Fruit fly (Drosophila melanogaster): Measurements from ENCODE around the gene Or7a.

Or7a gene

DNA sequence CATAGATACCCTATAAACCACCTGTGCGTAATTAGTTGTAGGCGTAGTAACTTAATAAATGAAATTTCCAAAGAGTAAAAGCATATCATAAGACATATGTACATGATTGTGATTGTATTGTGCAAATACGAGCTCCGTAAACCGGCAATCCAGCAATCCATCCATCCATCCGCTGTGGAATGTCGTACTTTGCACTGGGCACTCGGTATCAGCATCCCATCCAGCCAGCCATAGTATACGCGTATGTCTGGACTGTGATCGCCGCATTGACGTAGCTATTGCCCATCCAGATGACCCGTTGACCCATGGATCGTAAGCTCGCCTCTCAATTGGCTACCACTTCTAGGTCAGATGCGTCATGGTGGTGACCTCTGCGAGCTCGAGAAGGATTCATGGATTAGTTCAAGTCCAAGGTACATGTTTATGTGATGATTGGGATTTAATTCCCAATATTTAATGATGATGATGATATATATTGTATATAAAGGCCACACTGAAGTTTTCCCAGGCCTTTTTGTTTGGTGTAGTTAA lies 6.5 kb downstream of the Or7a start:
- TF ChIP-seq rgr (GFP tag; optimal IDR thresholded peaks at IDR 0.05) (no peak), fru (GFP tag; optimal IDR thresholded peaks at IDR 0.05) (no peak), woc (GFP tag; optimal IDR thresholded peaks at IDR 0.05) (no peak), Rel (GFP tag; optimal IDR thresholded peaks at IDR 0.05) (no peak), Rel (tag; optimal IDR thresholded peaks at IDR 0.05) (no peak), jim (GFP tag; optimal IDR thresholded peaks at IDR 0.05) (no peak), dsf (GFP tag; optimal IDR thresholded peaks at IDR 0.05; ENCODE audit: borderline replicate concordance) (no peak), Dfd (GFP tag; optimal IDR thresholded peaks at IDR 0.05) (no peak), CrebA (GFP tag; optimal IDR thresholded peaks at IDR 0.05; ENCODE audit: borderline replicate concordance) (no peak), tai (GFP tag; optimal IDR thresholded peaks at IDR 0.05) (no peak), br (GFP tag; optimal IDR thresholded peaks at IDR 0.05) (no peak), brk (GFP tag; optimal IDR thresholded peaks at IDR 0.05) (no peak), sage (GFP tag; optimal IDR thresholded peaks at IDR 0.05) (no peak)

DNA sequence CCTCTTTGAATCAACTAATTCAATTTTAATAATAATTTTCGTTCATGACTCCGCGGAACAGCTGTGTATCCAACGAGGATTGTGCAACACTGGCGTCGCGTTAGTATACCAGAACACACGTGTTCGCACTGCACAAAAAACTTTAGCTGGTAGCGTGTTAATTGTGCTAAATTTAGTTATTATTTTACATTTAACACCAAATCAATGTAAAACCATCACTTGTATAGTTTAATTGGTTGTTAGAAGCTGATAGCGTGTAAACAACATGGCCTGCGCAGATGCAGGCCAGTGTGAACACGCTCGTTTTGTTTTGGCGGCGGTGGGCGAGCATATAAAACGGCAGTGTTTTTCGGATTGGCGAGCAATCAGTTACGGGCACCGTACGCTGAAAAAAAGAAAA lies 8.2 kb downstream of the Or7a start, which contains the start of the genes Traf6 and GIIIspla2:
Traf6 (minus strand) TSS at position 93 of the 400 bp plus-strand sequence.
GIIIspla2 (plus strand) TSS at position 335 of the 400 bp plus-strand sequence.
- TF ChIP-seq Hnf4 (GFP tag; optimal IDR thresholded peaks at IDR 0.05): no peak
- peak; percentile 79 for TF ChIP-seq Sp1 (GFP tag; optimal IDR thresholded peaks at IDR 0.05)
- TF ChIP-seq br (GFP tag; optimal IDR thresholded peaks at IDR 0.05): peak; percentile 0
- TF ChIP-seq foxo (GFP tag; optimal IDR thresholded peaks at IDR 0.05): peak in 1 of 2 experiments; percentile 74
- TF ChIP-seq fru (GFP tag; optimal IDR thresholded peaks at IDR 0.05): peak; percentile 80
- TF ChIP-seq sv (GFP tag; optimal IDR thresholded peaks at IDR 0.05): peak; percentile 54
- peak; percentile 60 for TF ChIP-seq OdsH (GFP tag; optimal IDR thresholded peaks at IDR 0.05)
- peak; percentile 84 for TF ChIP-seq rgr (GFP tag; optimal IDR thresholded peaks at IDR 0.05)
- TF ChIP-seq Dfd (GFP tag; optimal IDR thresholded peaks at IDR 0.05): no peak
- peak; percentile 75 for TF ChIP-seq h (GFP tag; optimal IDR thresholded peaks at IDR 0.05)
- TF ChIP-seq Hr78 (GFP tag; optimal IDR thresholded peaks at IDR 0.05): no peak
- no peak for TF ChIP-seq sage (GFP tag; optimal IDR thresholded peaks at IDR 0.05)
- peak; percentile 86 for TF ChIP-seq HLH106 (tag; optimal IDR thresholded peaks at IDR 0.05)
- TF ChIP-seq Vsx2 (GFP tag; optimal IDR thresholded peaks at IDR 0.05; ENCODE audit: partially characterized antibody): no peak
- no peak for TF ChIP-seq brk (GFP tag; optimal IDR thresholded peaks at IDR 0.05)
- TF ChIP-seq CG9705 (GFP tag; optimal IDR thresholded peaks at IDR 0.05): peak; percentile 81
- TF ChIP-seq psq (GFP tag; optimal IDR thresholded peaks at IDR 0.05): peak; percentile 59
- TF ChIP-seq Rel (GFP tag; optimal IDR thresholded peaks at IDR 0.05): no peak
- peak; percentile 59 for TF ChIP-seq Rel (tag; optimal IDR thresholded peaks at IDR 0.05)
- TF ChIP-seq Myc (optimal IDR thresholded peaks at IDR 0.05): peak; percentile 67
- peak; percentile 11 for TF ChIP-seq GATAd (GFP tag; optimal IDR thresholded peaks at IDR 0.05)
- peak; percentile 32 for TF ChIP-seq CG32264 (GFP tag; optimal IDR thresholded peaks at IDR 0.05)
- peak; percentile 65 for TF ChIP-seq Jra (GFP tag; optimal IDR thresholded peaks at IDR 0.05)
- peak; percentile 27 for TF ChIP-seq Hr83 (GFP tag; optimal IDR thresholded peaks at IDR 0.05; ENCODE audit: poor library complexity, severe bottlenecking)
- TF ChIP-seq ey (GFP tag; optimal IDR thresholded peaks at IDR 0.05): peak; percentile 64
- TF ChIP-seq usp (GFP tag; optimal IDR thresholded peaks at IDR 0.05): no peak
- no peak for TF ChIP-seq dl (GFP tag; optimal IDR thresholded peaks at IDR 0.05; ENCODE audit: insufficient read depth in 1 of 2, partially characterized antibody in 2 of 2)
- no peak for TF ChIP-seq Mio (GFP tag; optimal IDR thresholded peaks at IDR 0.05)
- TF ChIP-seq dmrt93B (GFP tag; optimal IDR thresholded peaks at IDR 0.05): no peak
- peak; percentile 62 for TF ChIP-seq woc (GFP tag; optimal IDR thresholded peaks at IDR 0.05)
- no peak for TF ChIP-seq tai (GFP tag; optimal IDR thresholded peaks at IDR 0.05)
- no peak for TF ChIP-seq CrebA (GFP tag; optimal IDR thresholded peaks at IDR 0.05; ENCODE audit: borderline replicate concordance)

DNA sequence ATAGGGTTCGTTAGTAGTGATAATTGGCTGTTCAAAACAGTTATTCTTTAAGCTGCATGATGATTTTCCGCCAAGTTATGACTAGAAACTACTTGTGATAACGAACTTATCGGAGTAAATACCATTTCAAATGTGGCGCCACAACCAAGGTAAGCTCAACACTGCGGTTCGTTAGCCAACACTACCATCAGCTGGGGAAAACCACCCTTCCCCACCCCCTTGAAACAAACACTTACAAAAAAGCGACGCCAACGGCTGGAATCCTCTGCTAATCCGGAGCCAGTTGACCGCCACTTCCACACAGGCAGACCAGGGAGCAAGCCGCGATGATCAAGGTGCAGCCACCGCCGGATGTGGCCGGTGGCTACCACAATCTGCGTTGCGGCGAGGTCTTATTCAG lies 12.8 kb downstream of the Or7a start, which contains the start of gene CG18262:
CG18262 (plus strand) TSS at position 231 of the 400 bp plus-strand sequence.
- no peak for TF ChIP-seq dsf (GFP tag; optimal IDR thresholded peaks at IDR 0.05; ENCODE audit: borderline replicate concordance)
- peak; percentile 5 for TF ChIP-seq GATAd (GFP tag; optimal IDR thresholded peaks at IDR 0.05)
- no peak for TF ChIP-seq Rel (GFP tag; optimal IDR thresholded peaks at IDR 0.05)
- TF ChIP-seq Rel (tag; optimal IDR thresholded peaks at IDR 0.05): peak; percentile 72
- TF ChIP-seq psq (GFP tag; optimal IDR thresholded peaks at IDR 0.05): no peak
- no peak for TF ChIP-seq jim (GFP tag; optimal IDR thresholded peaks at IDR 0.05)
